Worm (Caenorhabditis elegans): Measurements from ENCODE around the gene T06D4.1.

ce11 chrII:3381510-3381909 lies at the start of gene T06D4.1:
- no peak for TF ChIP-seq ama-1 (optimal IDR thresholded peaks at IDR 0.05)
- no peak for TF ChIP-seq ama-1 (GFP tag; optimal IDR thresholded peaks at IDR 0.05)
- TF ChIP-seq lsy-27 (tag; optimal IDR thresholded peaks at IDR 0.05; ENCODE audit: borderline replicate concordance, insufficient read depth): no peak
- TF ChIP-seq B0261.1 (tag; optimal IDR thresholded peaks at IDR 0.05): no peak
- TF ChIP-seq unc-62 (GFP tag; optimal IDR thresholded peaks at IDR 0.05): no peak
- TF ChIP-seq hlh-26 (GFP tag; conservative IDR thresholded peaks at IDR 0.05): no peak
- TF ChIP-seq madf-10 (tag; optimal IDR thresholded peaks at IDR 0.05): no peak
- no peak for TF ChIP-seq aptf-3 (GFP tag; IDR thresholded peaks at IDR 0.05)
